Worm (Caenorhabditis elegans): ENCODE results near the gene gnrr-7.

ce11 chrX:11136988-11137387 lies 48.6 kb upstream of the gnrr-7 start:
- TF ChIP-seq set-16 (GFP tag; IDR thresholded peaks at IDR 0.05) (no peak), pqm-1 (tag; optimal IDR thresholded peaks at IDR 0.05) (no peak), ZK546.5 (tag; optimal IDR thresholded peaks at IDR 0.05) (no peak), nhr-25 (tag; optimal IDR thresholded peaks at IDR 0.05; ENCODE audit: borderline replicate concordance, insufficient read depth) (no peak), ceh-20 (GFP tag; IDR thresholded peaks at IDR 0.05) (no peak), hlh-30 (tag; optimal IDR thresholded peaks at IDR 0.05; ENCODE audit: insufficient read depth) (peak; percentile 19), ama-1 (optimal IDR thresholded peaks at IDR 0.05) (no peak), Y105C5A.15 (GFP tag; IDR thresholded peaks at IDR 0.05) (no peak)

Measured in whole organism, L4 larva.